Fruit fly (Drosophila melanogaster): ENCODE data around the gene CG34166.

Gene CG34166

DNA sequence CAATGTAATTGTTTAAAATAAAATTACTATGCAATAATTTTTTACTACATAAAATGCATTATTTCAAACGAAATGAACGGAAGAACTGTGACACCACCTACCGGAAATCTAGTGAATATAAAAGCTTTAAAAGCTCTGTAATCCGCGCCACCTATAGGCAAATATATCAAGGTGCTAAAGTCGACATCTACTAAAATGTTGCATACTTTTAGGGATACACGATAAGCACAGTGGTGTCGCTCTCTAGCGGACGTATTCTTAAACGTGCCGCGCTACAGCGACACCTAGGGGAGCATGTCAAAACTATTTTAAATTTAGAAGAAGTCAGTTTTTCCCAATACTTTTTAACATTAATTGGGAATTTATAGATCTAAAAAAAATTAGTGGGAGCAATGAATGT lies 36.8 kb upstream of the CG34166 start (continued):
- TF ChIP-seq rib (GFP tag; IDR thresholded peaks at IDR 0.05) (0 out of 2 replicates have a peak, but pooled peaks have one; percentile 41), Hr78 (GFP tag; optimal IDR thresholded peaks at IDR 0.05) (no peak), CG13123 (GFP tag; optimal IDR thresholded peaks at IDR 0.05) (peak; percentile 78), Sin3A (optimal IDR thresholded peaks at IDR 0.05) (no peak), CG10431 (GFP tag; optimal IDR thresholded peaks at IDR 0.05) (no peak), z (GFP tag; IDR thresholded peaks at IDR 0.05) (no peak; the same call in 2 of the 3 replicates), HLH4C (GFP tag; IDR thresholded peaks at IDR 0.05; ENCODE audit: partially characterized antibody) (no peak), Xbp1 (GFP tag; optimal IDR thresholded peaks at IDR 0.05) (peak; percentile 92), ATbp (GFP tag; optimal IDR thresholded peaks at IDR 0.05) (no peak), CG15269 (tag; optimal IDR thresholded peaks at IDR 0.05) (peak; percentile 51), dimm (GFP tag; IDR thresholded peaks at IDR 0.05) (peak; percentile 29; the same call in 1 of the 2 replicates), CG11085 (GFP tag; IDR thresholded peaks at IDR 0.05) (peak; percentile 78), CG32772 (GFP tag; IDR thresholded peaks at IDR 0.05) (peak; percentile 77), CG3847 (GFP tag; IDR thresholded peaks at IDR 0.05) (peak; percentile 77), crc (GFP tag; optimal IDR thresholded peaks at IDR 0.05) (peak; percentile 42), CG6272 (GFP tag; IDR thresholded peaks at IDR 0.05) (peak; percentile 37; the same call in 1 of the 2 replicates), lilli (GFP tag; optimal IDR thresholded peaks at IDR 0.05) (peak; percentile 76), trem (tag; optimal IDR thresholded peaks at IDR 0.05) (peak; percentile 68), CG8290 (GFP tag; optimal IDR thresholded peaks at IDR 0.05) (peak; percentile 79), CG8290 (tag; optimal IDR thresholded peaks at IDR 0.05) (peak; percentile 58 to 71), disco-r (GFP tag; optimal IDR thresholded peaks at IDR 0.05) (peak; percentile 49), HLH54F (GFP tag; optimal IDR thresholded peaks at IDR 0.05) (peak; percentile 49), unc-4 (GFP tag; IDR thresholded peaks at IDR 0.05; ENCODE audit: partially characterized antibody) (no peak), D19B (GFP tag; optimal IDR thresholded peaks at IDR 0.05) (peak; percentile 4), CG17912 (GFP tag; optimal IDR thresholded peaks at IDR 0.05) (peak; percentile 65), CG2129 (GFP tag; IDR thresholded peaks at IDR 0.05; ENCODE audit: partially characterized antibody) (no peak), D19A (tag; optimal IDR thresholded peaks at IDR 0.05) (peak; percentile 44), chm (GFP tag; IDR thresholded peaks at IDR 0.05) (no peak), CG12769 (tag; optimal IDR thresholded peaks at IDR 0.05) (peak; percentile 22), Med (GFP tag) (peak; percentile 97), lbe (GFP tag; optimal IDR thresholded peaks at IDR 0.05) (no peak), cg (GFP tag; optimal IDR thresholded peaks at IDR 0.05) (no peak), eyg (GFP tag; optimal IDR thresholded peaks at IDR 0.05) (no peak), br (optimal IDR thresholded peaks at IDR 0.05) (no peak), CTCF (GFP tag; optimal IDR thresholded peaks at IDR 0.05) (peak; percentile 100), CG3838 (GFP tag; optimal IDR thresholded peaks at IDR 0.05) (no peak), CG1602 (GFP tag; optimal IDR thresholded peaks at IDR 0.05) (peak; percentile 85), slbo (GFP tag; IDR thresholded peaks at IDR 0.05) (peak; percentile 73), yki (optimal IDR thresholded peaks at IDR 0.05) (no peak), crol (GFP tag; IDR thresholded peaks at IDR 0.05) (no peak), tll (GFP tag; optimal IDR thresholded peaks at IDR 0.05) (peak in 1 of 2 experiments; percentile 37), Rx (GFP tag; IDR thresholded peaks at IDR 0.05) (peak; percentile 65), gcm (GFP tag; optimal IDR thresholded peaks at IDR 0.05) (no peak), bcd (GFP tag; optimal IDR thresholded peaks at IDR 0.05) (peak; percentile 75), Bteb2 (GFP tag; optimal IDR thresholded peaks at IDR 0.05) (peak; percentile 58), CG3281 (GFP tag; optimal IDR thresholded peaks at IDR 0.05) (peak; percentile 27), ems (GFP tag; optimal IDR thresholded peaks at IDR 0.05) (peak; percentile 65), pho (GFP tag; optimal IDR thresholded peaks at IDR 0.05) (peak; percentile 54), CG6175 (GFP tag; IDR thresholded peaks at IDR 0.05) (0 out of 3 replicates have a peak, but pooled peaks have one; percentile 29), Sox102F (GFP tag; optimal IDR thresholded peaks at IDR 0.05) (peak; percentile 63), Eip74EF (GFP tag; optimal IDR thresholded peaks at IDR 0.05) (no peak), Side (GFP tag; optimal IDR thresholded peaks at IDR 0.05) (peak; percentile 76), Fer3 (tag; optimal IDR thresholded peaks at IDR 0.05) (peak; percentile 62)

Measured in whole organism, embryonic.